Worm (Caenorhabditis elegans): ENCODE measurements around the gene rab-39.

The rab-39 gene

ce11 chrII:9319058-9319915 lies 3.4 kb downstream of the rab-39 start, which contains the start of the genes csa-1 and wdfy-2:
Gene csa-1 (minus strand): TSS chrII:9319726.
Gene wdfy-2 (plus strand): TSS chrII:9319865.
- no peak for TF ChIP-seq tab-1 (GFP tag; IDR thresholded peaks at IDR 0.05)
- no peak for TF ChIP-seq ztf-23 (GFP tag; IDR thresholded peaks at IDR 0.05)
- TF ChIP-seq klf-2 (GFP tag; conservative IDR thresholded peaks at IDR 0.05): no peak
- TF ChIP-seq med-1 (GFP tag; optimal IDR thresholded peaks at IDR 0.05; ENCODE audit: insufficient read depth): no peak
- no peak for TF ChIP-seq ref-1 (GFP tag; conservative IDR thresholded peaks at IDR 0.05)
- TF ChIP-seq flt-1 (GFP tag; IDR thresholded peaks at IDR 0.05): no peak
- TF ChIP-seq T22C8.4 (GFP tag; IDR thresholded peaks at IDR 0.05): no peak
- TF ChIP-seq cog-1 (tag; optimal IDR thresholded peaks at IDR 0.05): no peak
- no peak for TF ChIP-seq ztf-29 (GFP tag; IDR thresholded peaks at IDR 0.05)

- TF ChIP-seq T22C8.4 (GFP tag; IDR thresholded peaks at IDR 0.05): no peak
Measured at ce11 chrII:9316801-9317200, 5.9 kb downstream of the rab-39 start.

- TF ChIP-seq med-1 (GFP tag; optimal IDR thresholded peaks at IDR 0.05; ENCODE audit: insufficient read depth): no peak
- no peak for TF ChIP-seq tab-1 (GFP tag; IDR thresholded peaks at IDR 0.05)
- no peak for TF ChIP-seq T22C8.4 (GFP tag; IDR thresholded peaks at IDR 0.05)
- no peak for TF ChIP-seq cog-1 (tag; optimal IDR thresholded peaks at IDR 0.05)
- TF ChIP-seq flt-1 (GFP tag; IDR thresholded peaks at IDR 0.05): no peak
- no peak for TF ChIP-seq ztf-23 (GFP tag; IDR thresholded peaks at IDR 0.05)
- no peak for TF ChIP-seq klf-2 (GFP tag; conservative IDR thresholded peaks at IDR 0.05)
- TF ChIP-seq ref-1 (GFP tag; conservative IDR thresholded peaks at IDR 0.05): no peak
- no peak for TF ChIP-seq ztf-29 (GFP tag; IDR thresholded peaks at IDR 0.05)
Measured at ce11 chrII:9315692-9316091, 7.0 kb downstream of the rab-39 start.

ce11 chrII:9314733-9315132 lies 8.0 kb downstream of the rab-39 start:
- no peak for TF ChIP-seq T22C8.4 (GFP tag; IDR thresholded peaks at IDR 0.05)
- no peak for TF ChIP-seq klf-2 (GFP tag; conservative IDR thresholded peaks at IDR 0.05)

- TF ChIP-seq ref-1 (GFP tag; conservative IDR thresholded peaks at IDR 0.05) (no peak), tab-1 (GFP tag; IDR thresholded peaks at IDR 0.05) (no peak), ztf-29 (GFP tag; IDR thresholded peaks at IDR 0.05) (no peak), T22C8.4 (GFP tag; IDR thresholded peaks at IDR 0.05) (no peak), cog-1 (tag; optimal IDR thresholded peaks at IDR 0.05) (no peak), ztf-23 (GFP tag; IDR thresholded peaks at IDR 0.05) (no peak), flt-1 (GFP tag; IDR thresholded peaks at IDR 0.05) (no peak), klf-2 (GFP tag; conservative IDR thresholded peaks at IDR 0.05) (no peak), med-1 (GFP tag; optimal IDR thresholded peaks at IDR 0.05; ENCODE audit: insufficient read depth) (no peak)
Measured at ce11 chrII:9313335-9313734, 9.4 kb downstream of the rab-39 start.

- TF ChIP-seq tab-1 (GFP tag; IDR thresholded peaks at IDR 0.05) (no peak), flt-1 (GFP tag; IDR thresholded peaks at IDR 0.05) (no peak)
Measured at ce11 chrII:9311702-9312101, 11.0 kb downstream of the rab-39 start.

- TF ChIP-seq flt-1 (GFP tag; IDR thresholded peaks at IDR 0.05) (no peak), ztf-29 (GFP tag; IDR thresholded peaks at IDR 0.05) (no peak), klf-2 (GFP tag; conservative IDR thresholded peaks at IDR 0.05) (no peak), med-1 (GFP tag; optimal IDR thresholded peaks at IDR 0.05; ENCODE audit: insufficient read depth) (no peak), ztf-23 (GFP tag; IDR thresholded peaks at IDR 0.05) (no peak), tab-1 (GFP tag; IDR thresholded peaks at IDR 0.05) (no peak), T22C8.4 (GFP tag; IDR thresholded peaks at IDR 0.05) (no peak), cog-1 (tag; optimal IDR thresholded peaks at IDR 0.05) (no peak), ref-1 (GFP tag; conservative IDR thresholded peaks at IDR 0.05) (no peak)
Measured at ce11 chrII:9310794-9311193, 11.9 kb downstream of the rab-39 start.

ce11 chrII:9310204-9310603 lies 12.5 kb downstream of the rab-39 start, which contains the start of gene cam-1:
Gene cam-1 (minus strand): TSS chrII:9310304.
- TF ChIP-seq tab-1 (GFP tag; IDR thresholded peaks at IDR 0.05): no peak
- TF ChIP-seq flt-1 (GFP tag; IDR thresholded peaks at IDR 0.05): no peak
- no peak for TF ChIP-seq ztf-29 (GFP tag; IDR thresholded peaks at IDR 0.05)
- TF ChIP-seq ref-1 (GFP tag; conservative IDR thresholded peaks at IDR 0.05): no peak
- TF ChIP-seq klf-2 (GFP tag; conservative IDR thresholded peaks at IDR 0.05): no peak
- TF ChIP-seq T22C8.4 (GFP tag; IDR thresholded peaks at IDR 0.05): no peak

- TF ChIP-seq ztf-23 (GFP tag; IDR thresholded peaks at IDR 0.05) (no peak), klf-2 (GFP tag; conservative IDR thresholded peaks at IDR 0.05) (no peak), cog-1 (tag; optimal IDR thresholded peaks at IDR 0.05) (peak; percentile 59), med-1 (GFP tag; optimal IDR thresholded peaks at IDR 0.05; ENCODE audit: insufficient read depth) (no peak), ztf-29 (GFP tag; IDR thresholded peaks at IDR 0.05) (no peak), flt-1 (GFP tag; IDR thresholded peaks at IDR 0.05) (0 out of 2 replicates have a peak, but pooled peaks have one; percentile 62), tab-1 (GFP tag; IDR thresholded peaks at IDR 0.05) (peak; percentile 59; the same call in 1 of the 2 replicates), T22C8.4 (GFP tag; IDR thresholded peaks at IDR 0.05) (no peak), ref-1 (GFP tag; conservative IDR thresholded peaks at IDR 0.05) (no peak)
Measured at ce11 chrII:9308614-9309046, 14.1 kb downstream of the rab-39 start.

ce11 chrII:9306835-9307234 lies 15.9 kb downstream of the rab-39 start:
- TF ChIP-seq klf-2 (GFP tag; conservative IDR thresholded peaks at IDR 0.05): no peak
- no peak for TF ChIP-seq cog-1 (tag; optimal IDR thresholded peaks at IDR 0.05)
- no peak for TF ChIP-seq T22C8.4 (GFP tag; IDR thresholded peaks at IDR 0.05)
- no peak for TF ChIP-seq ref-1 (GFP tag; conservative IDR thresholded peaks at IDR 0.05)
- no peak for TF ChIP-seq med-1 (GFP tag; optimal IDR thresholded peaks at IDR 0.05; ENCODE audit: insufficient read depth)
- no peak for TF ChIP-seq tab-1 (GFP tag; IDR thresholded peaks at IDR 0.05)
- no peak for TF ChIP-seq ztf-29 (GFP tag; IDR thresholded peaks at IDR 0.05)
